Fruit fly (Drosophila melanogaster) whole organism, embryonic: ENCODE measurements around the gene Smvt.

Source experiments
- Abd-B ChIP-seq: fragments of 200-800 bp; sonication (Bioruptor generic); optimal IDR thresholded peaks from 2 replicates; lab custom pipeline; 2018; ENCODE audit warnings: missing biosample characterization, mild to moderate bottlenecking, missing genetic modification characterization, moderate library complexity
- CG12391 ChIP-seq: fragments of 200-800 bp; sonication (Bioruptor generic); optimal IDR thresholded peaks from 3 replicates; lab custom pipeline; 2018; ENCODE audit warnings: missing biosample characterization, mild to moderate bottlenecking, missing genetic modification characterization, moderate library complexity
- CG2712 ChIP-seq: fragments of 200-800 bp; optimal IDR thresholded peaks from 3 replicates; lab custom pipeline; 2019; ENCODE audit warnings: missing biosample characterization, mild to moderate bottlenecking, missing genetic modification characterization, moderate library complexity
- CG33557 ChIP-seq: fragments of 200-800 bp; sonication (Bioruptor generic); optimal IDR thresholded peaks from 2 replicates; lab custom pipeline; 2019; ENCODE audit warnings: missing biosample characterization, mild to moderate bottlenecking, missing genetic modification characterization, moderate library complexity
- CG8359 ChIP-seq: fragments of 200-800 bp; sonication (Bioruptor generic); optimal IDR thresholded peaks from 2 replicates; lab custom pipeline; 2017; ENCODE audit warnings: missing biosample characterization, mild to moderate bottlenecking, missing genetic modification characterization, borderline replicate concordance
- CG9817 ChIP-seq: fragments of 200-800 bp; sonication (Bioruptor generic); optimal IDR thresholded peaks from 2 replicates; lab custom pipeline; 2018; ENCODE audit warnings: missing biosample characterization, mild to moderate bottlenecking, missing genetic modification characterization, moderate library complexity
- Mrtf ChIP-seq: fragments of 200-800 bp; sonication (Bioruptor generic); IDR thresholded peaks from 3 replicates; pipeline ENCODE4 v1.3.6; 2022; ENCODE audit warnings: missing biosample characterization, missing genetic modification characterization
- ac ChIP-seq: fragments of 200-800 bp; sonication (Bioruptor generic); optimal IDR thresholded peaks from 3 replicates; lab custom pipeline; 2017; ENCODE audit warnings: missing biosample characterization, mild to moderate bottlenecking, missing genetic modification characterization
- cad ChIP-seq: fragments of >200 bp; optimal IDR thresholded peaks from 2 replicates; lab custom pipeline; 2017; ENCODE audit warnings: missing biosample characterization, missing genetic modification characterization
- cato ChIP-seq: fragments of 200-800 bp; sonication (Bioruptor generic); optimal IDR thresholded peaks from 2 replicates; lab custom pipeline; 2016; ENCODE audit warnings: missing biosample characterization, missing genetic modification characterization, borderline replicate concordance
- dmrt11E ChIP-seq: fragments of 200-800 bp; sonication (Bioruptor generic); optimal IDR thresholded peaks from 3 replicates; lab custom pipeline; 2018; ENCODE audit warnings: missing biosample characterization, mild to moderate bottlenecking, missing genetic modification characterization, moderate library complexity
- her ChIP-seq: fragments of 200-800 bp; sonication (Bioruptor generic); optimal IDR thresholded peaks from 2 replicates; lab custom pipeline; 2016; ENCODE audit warnings: missing biosample characterization, missing genetic modification characterization
- nerfin-2 ChIP-seq: fragments of 200-800 bp; sonication (Bioruptor generic); IDR thresholded peaks from 2 replicates; pipeline ENCODE4 v1.3.6; 2022; ENCODE audit warnings: missing biosample characterization, missing genetic modification characterization; ENCODE audit not compliant: partially characterized antibody
- wdn ChIP-seq: fragments of 200-800 bp; sonication (Bioruptor generic); IDR thresholded peaks from 2 replicates; pipeline ENCODE4 v1.3.6; 2022; ENCODE audit warnings: missing biosample characterization, missing genetic modification characterization

DNA sequence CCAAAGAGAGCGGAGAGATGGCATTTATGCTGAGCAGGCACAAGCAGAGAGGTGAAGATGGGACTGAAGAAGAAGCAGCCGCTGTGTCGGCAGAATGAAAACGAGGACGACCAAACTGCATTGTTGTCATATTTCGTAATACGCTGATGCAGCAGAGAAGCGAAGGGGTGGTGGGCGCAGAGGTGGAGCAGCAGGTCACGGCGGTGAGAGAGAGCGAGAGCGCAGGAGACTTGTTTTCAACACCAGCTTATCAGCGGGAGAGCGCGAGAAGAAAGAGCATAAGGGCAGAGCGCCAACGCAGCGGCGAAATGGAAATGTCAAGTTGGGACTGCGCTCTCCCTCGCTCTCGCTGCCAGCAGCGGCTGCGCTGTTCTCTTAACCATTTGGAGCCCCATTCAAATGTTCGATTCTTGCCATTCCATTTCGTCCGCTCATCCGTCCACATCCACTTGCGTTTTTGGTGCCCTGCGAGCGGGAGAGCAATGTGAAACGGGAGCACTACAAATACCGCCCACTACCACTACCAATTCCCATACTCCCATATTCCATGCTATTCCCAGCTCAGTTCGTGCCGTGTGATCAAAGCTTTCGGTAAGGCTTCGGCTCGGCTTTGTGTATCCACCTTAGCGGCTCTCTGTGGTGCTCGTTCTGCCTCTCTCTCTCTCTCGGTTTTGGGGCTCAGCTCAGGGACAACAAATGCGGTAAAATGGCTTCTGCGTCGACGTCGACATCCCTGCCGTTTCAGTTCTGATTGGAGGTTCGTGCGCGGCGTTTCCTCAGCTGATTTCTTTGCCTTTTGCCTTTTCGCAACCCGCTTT is 47.9 kb downstream of the Smvt start, which contains the start of gene ttk:
- no peak for TF ChIP-seq dmrt11E
- no peak for TF ChIP-seq CG33557 (GFP tag; lab: Kevin White, UChicago)
- no peak for TF ChIP-seq cad (GFP tag; lab: Kevin White, UChicago)
- TF ChIP-seq CG8359 (GFP tag; lab: Kevin White, UChicago): no peak
- TF ChIP-seq nerfin-2: no peak
- no peak for TF ChIP-seq CG9817 (tag; lab: Kevin White, UChicago)
- no peak for TF ChIP-seq CG12391 (tag; lab: Kevin White, UChicago)
- TF ChIP-seq Abd-B (GFP tag; lab: Kevin White, UChicago): no peak
- TF ChIP-seq Mrtf (GFP tag; lab: Robert Waterston, UW): no peak
- no peak for TF ChIP-seq ac
- no peak for TF ChIP-seq cato (GFP tag; lab: Kevin White, UChicago)
- TF ChIP-seq wdn (GFP tag; lab: Robert Waterston, UW): no peak
- no peak for TF ChIP-seq CG2712 (tag; lab: Kevin White, UChicago)
- TF ChIP-seq her (GFP tag; lab: Kevin White, UChicago): no peak
